Worm (Caenorhabditis elegans) whole organism, L4 larva: ENCODE measurements around the gene srh-268.

ENCODE experiments used
- F10B5.3 ChIP-seq: sonication (generic microtip); optimal IDR thresholded peaks from 2 replicates; lab custom pipeline; 2016; ENCODE audit warnings: mild to moderate bottlenecking, missing genetic modification characterization, missing compliant biosample characterization
- F37D6.2 ChIP-seq: sonication (generic microtip); optimal IDR thresholded peaks from 2 replicates; lab custom pipeline; 2016; ENCODE audit warnings: mild to moderate bottlenecking, missing genetic modification characterization, missing compliant biosample characterization
- F49E8.2 ChIP-seq: sonication (generic microtip); optimal IDR thresholded peaks from 2 replicates; lab custom pipeline; 2016; ENCODE audit warnings: missing compliant biosample characterization, mild to moderate bottlenecking, missing genetic modification characterization, borderline replicate concordance
- R02D3.7 ChIP-seq: fragments of 150-350 bp; sonication (generic microtip); optimal IDR thresholded peaks from 3 replicates; lab custom pipeline; 2014; ENCODE audit warnings: missing biosample characterization, missing genetic modification characterization
- T26A8.4 ChIP-seq: fragments of 200-800 bp; sonication (Bioruptor generic); IDR thresholded peaks from 2 replicates; pipeline ENCODE4 v1.3.6; 2022; ENCODE audit warnings: missing genetic modification characterization, missing compliant biosample characterization
- Y105C5A.15 ChIP-seq: fragments of 200-800 bp; sonication (Bioruptor generic); IDR thresholded peaks from 2 replicates; pipeline ENCODE4 v1.3.6; 2022; ENCODE audit warnings: missing genetic modification characterization, missing compliant biosample characterization
- Y5F2A.4 ChIP-seq: fragments of 200-800 bp; sonication (Bioruptor generic); optimal IDR thresholded peaks from 2 replicates; lab custom pipeline; 2018; ENCODE audit warnings: mild to moderate bottlenecking, missing genetic modification characterization, missing compliant biosample characterization
- ces-1 ChIP-seq: fragments of 150-350 bp; sonication (generic microtip); optimal IDR thresholded peaks from 4 replicates; lab custom pipeline; 2014; ENCODE audit warnings: missing biosample characterization, missing genetic modification reagents, missing genetic modification characterization
- cey-2 ChIP-seq: sonication (generic microtip); optimal IDR thresholded peaks from 3 replicates; lab custom pipeline; 2017; ENCODE audit warnings: missing genetic modification characterization, mild to moderate bottlenecking, missing compliant biosample characterization, antibody characterized with exemption, borderline replicate concordance; ENCODE audit not compliant: insufficient read depth
- ctbp-1 ChIP-seq: fragments of 200-800 bp; sonication (Bioruptor generic); IDR thresholded peaks from 2 replicates; pipeline ENCODE4 v1.3.6; 2022; ENCODE audit warnings: missing genetic modification reagents, missing genetic modification characterization, missing compliant biosample characterization
- daf-12 ChIP-seq: fragments of 150-350 bp; optimal IDR thresholded peaks from 2 replicates; lab custom pipeline; 2014; ENCODE audit warnings: missing biosample characterization, missing genetic modification reagents, missing genetic modification characterization
- dmd-6 ChIP-seq: fragments of 200-800 bp; sonication (Bioruptor generic); IDR thresholded peaks from 2 replicates; pipeline ENCODE4 v1.3.6; 2022; ENCODE audit warnings: missing genetic modification reagents, missing genetic modification characterization, missing compliant biosample characterization
- dmd-9 ChIP-seq: fragments of 200-800 bp; sonication (Bioruptor generic); IDR thresholded peaks from 2 replicates; pipeline ENCODE4 v1.3.6; 2022; ENCODE audit warnings: missing genetic modification reagents, missing genetic modification characterization, missing compliant biosample characterization
- dpl-1 ChIP-seq: fragments of 150-350 bp; optimal IDR thresholded peaks from 2 replicates; lab custom pipeline; 2014; ENCODE audit warnings: missing biosample characterization, missing genetic modification reagents, missing genetic modification characterization
- dve-1 ChIP-seq: sonication (generic microtip); optimal IDR thresholded peaks from 2 replicates; lab custom pipeline; 2017; ENCODE audit warnings: antibody characterized with exemption, mild to moderate bottlenecking, missing genetic modification characterization, missing compliant biosample characterization; ENCODE audit not compliant: insufficient read depth
- egl-27 ChIP-seq: sonication (generic microtip); optimal IDR thresholded peaks from 3 replicates; lab custom pipeline; 2017; ENCODE audit warnings: missing biosample characterization, missing genetic modification reagents, missing genetic modification characterization
- fkh-10 ChIP-seq: fragments of 150-350 bp; optimal IDR thresholded peaks from 2 replicates; lab custom pipeline; 2014; ENCODE audit warnings: missing biosample characterization, missing genetic modification reagents, missing genetic modification characterization
- hlh-11 ChIP-seq: fragments of 200-800 bp; sonication (Bioruptor generic); optimal IDR thresholded peaks from 2 replicates; lab custom pipeline; 2018; ENCODE audit warnings: mild to moderate bottlenecking, missing genetic modification characterization, missing compliant biosample characterization
- hlh-30 ChIP-seq: sonication (generic microtip); optimal IDR thresholded peaks from 2 replicates; lab custom pipeline; 2017; ENCODE audit warnings: antibody characterized with exemption, mild to moderate bottlenecking, missing genetic modification characterization, missing compliant biosample characterization; ENCODE audit not compliant: insufficient read depth
- hmg-1.1 ChIP-seq: fragments of 200-800 bp; sonication (Bioruptor generic); IDR thresholded peaks from 2 replicates; pipeline ENCODE4 v1.3.6; 2022; ENCODE audit warnings: missing genetic modification reagents, missing genetic modification characterization, missing compliant biosample characterization
- lin-1 ChIP-seq: fragments of 200-800 bp; sonication (Bioruptor generic); IDR thresholded peaks from 2 replicates; pipeline ENCODE4 v1.3.6; 2022; ENCODE audit warnings: missing genetic modification reagents, missing genetic modification characterization, missing compliant biosample characterization
- lin-15B ChIP-seq: fragments of 150-350 bp; sonication (generic microtip); optimal IDR thresholded peaks from 3 replicates; lab custom pipeline; 2014; ENCODE audit warnings: missing biosample characterization, missing genetic modification characterization
- lin-38 ChIP-seq: fragments of 200-800 bp; sonication (Bioruptor generic); IDR thresholded peaks from 2 replicates; pipeline ENCODE4 v1.3.6; 2022; ENCODE audit warnings: missing genetic modification reagents, missing genetic modification characterization, missing compliant biosample characterization
- lir-3 ChIP-seq: sonication (generic microtip); optimal IDR thresholded peaks from 2 replicates; lab custom pipeline; 2016; ENCODE audit warnings: mild to moderate bottlenecking, missing genetic modification characterization, missing compliant biosample characterization
- lsy-2 ChIP-seq, 2 experiments: fragments of 150-350 bp in 1 of 2; sonication (generic microtip) in 1 of 2; optimal IDR thresholded peaks; 2 replicates each; lab custom pipeline; 2014 to 2017; ENCODE audit warnings: missing biosample characterization in 2 of 2, missing genetic modification characterization in 2 of 2
- madf-5 ChIP-seq, 2 experiments: fragments of 200-800 bp; sonication (Bioruptor generic); IDR thresholded peaks; 2 replicates each; pipeline ENCODE4 v1.3.6; 2022; ENCODE audit warnings: missing compliant biosample characterization in 2 of 2, missing genetic modification characterization in 2 of 2
- mep-1 ChIP-seq: fragments of 150-350 bp; sonication (generic microtip); optimal IDR thresholded peaks from 3 replicates; lab custom pipeline; 2014; ENCODE audit warnings: missing biosample characterization, missing genetic modification characterization
- mes-2 ChIP-seq: sonication (generic microtip); optimal IDR thresholded peaks from 2 replicates; lab custom pipeline; 2016; ENCODE audit warnings: missing genotype, mild to moderate bottlenecking, missing genetic modification characterization, missing compliant biosample characterization; ENCODE audit not compliant: poor library complexity, severe bottlenecking
- nhr-10 ChIP-seq: fragments of 150-350 bp; optimal IDR thresholded peaks from 2 replicates; lab custom pipeline; 2014; ENCODE audit warnings: missing biosample characterization, missing genetic modification characterization
- nhr-102 ChIP-seq: sonication (generic microtip); optimal IDR thresholded peaks from 2 replicates; lab custom pipeline; 2016; ENCODE audit warnings: mild to moderate bottlenecking, missing genetic modification characterization, moderate library complexity, missing compliant biosample characterization
- nhr-25 ChIP-seq: sonication (generic microtip); optimal IDR thresholded peaks from 2 replicates; lab custom pipeline; 2017; ENCODE audit warnings: missing genetic modification characterization, mild to moderate bottlenecking, missing compliant biosample characterization, antibody characterized with exemption, moderate library complexity, borderline replicate concordance; ENCODE audit not compliant: insufficient read depth
- nhr-28 ChIP-seq: fragments of 150-350 bp; optimal IDR thresholded peaks from 2 replicates; lab custom pipeline; 2014; ENCODE audit warnings: missing biosample characterization, missing genetic modification characterization
- nhr-48 ChIP-seq: sonication (generic microtip); optimal IDR thresholded peaks from 2 replicates; lab custom pipeline; 2016; ENCODE audit warnings: mild to moderate bottlenecking, missing genetic modification characterization, missing compliant biosample characterization
- pha-4 ChIP-seq, 2 experiments: fragments of 150-350 bp in 1 of 2; fragments of 200-800 bp in 1 of 2; sonication (Bioruptor generic) in 1 of 2; IDR thresholded peaks in 1 of 2; optimal IDR thresholded peaks in 1 of 2; 2 replicates each; pipeline versions ENCODE4 v1.3.6 to Lab custom; 2014 to 2022; ENCODE audit warnings: missing genetic modification characterization in 2 of 2, missing genetic modification reagents in 2 of 2, missing biosample characterization in 1 of 2, missing compliant biosample characterization in 1 of 2
- rbr-2 ChIP-seq: sonication (generic microtip); optimal IDR thresholded peaks from 2 replicates; lab custom pipeline; 2016; ENCODE audit warnings: missing genotype, missing genetic modification characterization, missing compliant biosample characterization
- sdz-12 ChIP-seq: fragments of 200-800 bp; sonication (Bioruptor generic); optimal IDR thresholded peaks from 2 replicates; lab custom pipeline; 2018; ENCODE audit warnings: mild to moderate bottlenecking, missing genetic modification characterization, missing compliant biosample characterization
- spr-1 ChIP-seq: sonication (generic microtip); optimal IDR thresholded peaks from 2 replicates; lab custom pipeline; 2016; ENCODE audit warnings: mild to moderate bottlenecking, missing genetic modification characterization, missing compliant biosample characterization
- tag-97 ChIP-seq: fragments of 200-800 bp; sonication (Bioruptor generic); IDR thresholded peaks from 2 replicates; pipeline ENCODE4 v1.3.6; 2022; ENCODE audit warnings: missing genetic modification characterization, missing compliant biosample characterization
- unc-62 ChIP-seq, 3 experiments: fragments of 150-350 bp in 1 of 3; sonication (generic microtip); optimal IDR thresholded peaks in 2 of 3; peaks in 1 of 3; 1 replicate in 1 of 3; 2 replicates in 2 of 3; lab custom pipeline; 2014 to 2017; ENCODE audit warnings: missing biosample characterization in 3 of 3, missing genetic modification characterization in 3 of 3, missing genetic modification reagents in 3 of 3, missing genotype in 1 of 3
- zfp-2 ChIP-seq: sonication (generic microtip); optimal IDR thresholded peaks from 2 replicates; lab custom pipeline; 2016; ENCODE audit warnings: mild to moderate bottlenecking, missing genetic modification characterization, missing compliant biosample characterization

The srh-268 gene

ce11 chrV:7570290-7570689, 31.2 kb downstream of the srh-268 start, which contains the start of gene clec-212:
clec-212 (minus strand) TSS chrV:7570390.
- no peak for TF ChIP-seq F37D6.2 (tag; lab: Kevin White, UChicago)
- TF ChIP-seq unc-62 (GFP tag; optimal IDR thresholded peaks at IDR 0.05 in 1 of 2; lab: Kevin White, UChicago) = no peak
- TF ChIP-seq unc-62 (tag; optimal IDR thresholded peaks at IDR 0.05; lab: Kevin White, UChicago) = no peak
- no peak for TF ChIP-seq lsy-2 (tag; optimal IDR thresholded peaks at IDR 0.05; lab: Kevin White, UChicago)
- TF ChIP-seq sdz-12 (GFP tag; lab: Kevin White, UChicago) = no peak
- TF ChIP-seq cey-2 = no peak
- TF ChIP-seq ctbp-1 (GFP tag; lab: Robert Waterston, UW) = no peak
- no peak for TF ChIP-seq pha-4 (GFP tag; IDR thresholded peaks at IDR 0.05; lab: Robert Waterston, UW)
- TF ChIP-seq pha-4 (tag; optimal IDR thresholded peaks at IDR 0.05; lab: Kevin White, UChicago) = no peak
- TF ChIP-seq dmd-9 (GFP tag; lab: Robert Waterston, UW) = no peak
- no peak for TF ChIP-seq F49E8.2 (tag; lab: Kevin White, UChicago)
- TF ChIP-seq R02D3.7 = no peak
- TF ChIP-seq Y5F2A.4 (GFP tag; lab: Kevin White, UChicago) = no peak
- TF ChIP-seq nhr-25 (tag; lab: Kevin White, UChicago) = no peak
- TF ChIP-seq fkh-10 (GFP tag; lab: Kevin White, UChicago) = no peak
- no peak for TF ChIP-seq madf-5 (GFP tag; IDR thresholded peaks at IDR 0.05; lab: Robert Waterston, UW)
- no peak for TF ChIP-seq daf-12 (tag; lab: Kevin White, UChicago)
- no peak for TF ChIP-seq egl-27 (tag; lab: Kevin White, UChicago)
- TF ChIP-seq F10B5.3 (tag; lab: Kevin White, UChicago) = no peak
- TF ChIP-seq dmd-6 = no peak
- TF ChIP-seq, all 104 proteins: peak for 0

ce11 chrV:7570955-7571354, 31.8 kb downstream of the srh-268 start, which contains the start of gene F19F10.14:
F19F10.14 (minus strand) TSS chrV:7571055.
- no peak for TF ChIP-seq mes-2 (tag; lab: Kevin White, UChicago)
- TF ChIP-seq hlh-11 (tag; lab: Kevin White, UChicago) = no peak
- TF ChIP-seq nhr-28 (tag; lab: Kevin White, UChicago) = no peak
- no peak for TF ChIP-seq lin-15B (tag; lab: Kevin White, UChicago)
- no peak for TF ChIP-seq ces-1 (GFP tag; lab: Kevin White, UChicago)
- no peak for TF ChIP-seq spr-1
- TF ChIP-seq zfp-2 (tag; lab: Kevin White, UChicago) = no peak
- TF ChIP-seq nhr-48 (tag; lab: Kevin White, UChicago) = no peak

- peak; percentile 52 for TF ChIP-seq dve-1 (tag; lab: Kevin White, UChicago)
- TF ChIP-seq nhr-10 (tag; lab: Kevin White, UChicago) = no peak
- peak; percentile 78 for TF ChIP-seq dpl-1 (GFP tag; lab: Kevin White, UChicago)
- no peak for TF ChIP-seq hlh-11 (tag; lab: Kevin White, UChicago)
- peak; percentile 81 for TF ChIP-seq mes-2 (tag; lab: Kevin White, UChicago)
- 0 out of 2 replicates have a peak, but pooled peaks have one; percentile 29 for TF ChIP-seq hmg-1.1 (GFP tag; lab: Robert Waterston, UW)
- 0 out of 2 replicates have a peak, but pooled peaks have one; percentile 48 for TF ChIP-seq dmd-9 (GFP tag; lab: Robert Waterston, UW)
- peak; percentile 55 for TF ChIP-seq rbr-2
- TF ChIP-seq lir-3 (tag; lab: Kevin White, UChicago) = no peak
- peak; percentile 62 for TF ChIP-seq mep-1 (tag; lab: Kevin White, UChicago)
- TF ChIP-seq hlh-30 (tag; lab: Kevin White, UChicago) = no peak
- TF ChIP-seq R02D3.7 = no peak
- TF ChIP-seq lin-1 = no peak
- TF ChIP-seq tag-97 (GFP tag; lab: Robert Waterston, UW) = no peak
- peak; percentile 8 for TF ChIP-seq nhr-48 (tag; lab: Kevin White, UChicago)
- TF ChIP-seq dmd-6 = 0 out of 2 replicates have a peak, but pooled peaks have one; percentile 21
- TF ChIP-seq lsy-2 (tag; optimal IDR thresholded peaks at IDR 0.05; lab: Kevin White, UChicago) = peak in 1 of 2 experiments; percentile 86
- TF ChIP-seq lin-38 (GFP tag; lab: Robert Waterston, UW) = peak; percentile 85
- TF ChIP-seq nhr-102 (tag; lab: Kevin White, UChicago) = peak; percentile 16
- peak; percentile 21; the same call in 1 of the 2 replicates for TF ChIP-seq T26A8.4 (GFP tag; lab: Robert Waterston, UW)
- TF ChIP-seq Y105C5A.15 (GFP tag; lab: Robert Waterston, UW) = no peak
- TF ChIP-seq, all 104 proteins: peak for 13
Observed at ce11 chrV:7575563-7575962, 36.4 kb downstream of the srh-268 start, which contains the start of the genes snu-66 and ints-9. snu-66 (minus strand) TSS chrV:7575670. ints-9 (plus strand) TSS chrV:7575802.
